Worm (Caenorhabditis elegans) whole organism, early embryonic: ENCODE measurements around the gene cec-1.

ENCODE experiments used
- B0310.2 ChIP-seq: sonication (generic microtip); optimal IDR thresholded peaks from 2 replicates; lab custom pipeline; 2016; ENCODE audit warnings: mild to moderate bottlenecking, missing genetic modification characterization, missing compliant biosample characterization
- F13C5.2 ChIP-seq: sonication (generic microtip); optimal IDR thresholded peaks from 2 replicates; lab custom pipeline; 2017; ENCODE audit warnings: mild to moderate bottlenecking, missing genetic modification characterization, inconsistent platforms, missing compliant biosample characterization
- aly-1 ChIP-seq: sonication (generic microtip); optimal IDR thresholded peaks from 2 replicates; lab custom pipeline; 2016; ENCODE audit warnings: missing genetic modification characterization, missing compliant biosample characterization
- ama-1 ChIP-seq: fragments of 150-350 bp; optimal IDR thresholded peaks from 2 replicates; lab custom pipeline; 2014
- ceh-13 ChIP-seq: fragments of 200-800 bp; sonication (Bioruptor generic); optimal IDR thresholded peaks from 2 replicates; lab custom pipeline; 2018; ENCODE audit warnings: mild to moderate bottlenecking, missing genetic modification characterization, missing compliant biosample characterization
- ceh-36 ChIP-seq: sonication (generic microtip); optimal IDR thresholded peaks from 2 replicates; lab custom pipeline; 2016; ENCODE audit warnings: missing genetic modification characterization, inconsistent platforms, missing compliant biosample characterization
- ets-7 ChIP-seq: sonication (generic microtip); optimal IDR thresholded peaks from 2 replicates; lab custom pipeline; 2016; ENCODE audit warnings: missing genotype, missing genetic modification characterization, missing compliant biosample characterization
- flt-1 ChIP-seq: fragments of 200-800 bp; sonication (Bioruptor generic); IDR thresholded peaks from 2 replicates; pipeline ENCODE4 v1.3.6; 2022; ENCODE audit warnings: missing genetic modification characterization, missing compliant biosample characterization
- hmbx-1 ChIP-seq: sonication (generic microtip); optimal IDR thresholded peaks from 2 replicates; lab custom pipeline; 2016; ENCODE audit warnings: mild to moderate bottlenecking, missing genetic modification characterization, missing compliant biosample characterization
- hmg-4 ChIP-seq: fragments of 200-800 bp; sonication (Bioruptor generic); optimal IDR thresholded peaks from 2 replicates; lab custom pipeline; 2018; ENCODE audit warnings: mild to moderate bottlenecking, missing genetic modification characterization, missing compliant biosample characterization
- hnd-1 ChIP-seq: sonication (generic microtip); optimal IDR thresholded peaks from 2 replicates; lab custom pipeline; 2016; ENCODE audit warnings: missing genetic modification characterization, missing compliant biosample characterization
- pes-1 ChIP-seq: fragments of 200-800 bp; sonication (Bioruptor generic); IDR thresholded peaks from 2 replicates; pipeline ENCODE4 v1.3.6; 2022; ENCODE audit warnings: missing genetic modification reagents, missing genetic modification characterization, missing compliant biosample characterization
- scrt-1 ChIP-seq: fragments of 200-800 bp; sonication (Bioruptor generic); IDR thresholded peaks from 2 replicates; pipeline ENCODE4 v1.3.6; 2022; ENCODE audit warnings: missing genetic modification characterization, missing compliant biosample characterization
- sea-1 ChIP-seq: fragments of 200-800 bp; sonication (Bioruptor generic); conservative IDR thresholded peaks from 2 replicates; pipeline ENCODE4 v1.3.6; 2022; ENCODE audit warnings: missing genetic modification characterization, missing compliant biosample characterization
- tbx-11 ChIP-seq: fragments of 200-800 bp; sonication (Bioruptor generic); IDR thresholded peaks from 2 replicates; pipeline ENCODE4 v1.3.6; 2022; ENCODE audit warnings: missing genetic modification characterization, missing compliant biosample characterization
- tbx-37 ChIP-seq: fragments of 200-800 bp; sonication (Bioruptor generic); conservative IDR thresholded peaks from 2 replicates; pipeline ENCODE4 v1.3.6; 2022; ENCODE audit warnings: missing genetic modification reagents, missing genetic modification characterization, missing compliant biosample characterization
- tra-4 ChIP-seq: sonication (generic microtip); optimal IDR thresholded peaks from 2 replicates; lab custom pipeline; 2017; ENCODE audit warnings: missing genetic modification characterization, missing compliant biosample characterization

Gene cec-1

ce11 chrIII:8400478-8400877, 25.7 kb upstream of the cec-1 start:
- no peak for TF ChIP-seq flt-1
- TF ChIP-seq scrt-1 (GFP tag; lab: Robert Waterston, UW) = no peak
- TF ChIP-seq hmg-4 = no peak
- TF ChIP-seq F13C5.2 (tag; lab: Kevin White, UChicago) = no peak
- TF ChIP-seq ama-1 = no peak
- TF ChIP-seq tbx-37 (GFP tag; lab: Robert Waterston, UW) = no peak
- TF ChIP-seq ets-7 (tag; lab: Kevin White, UChicago) = no peak
- no peak for TF ChIP-seq hnd-1 (tag; lab: Kevin White, UChicago)
- TF ChIP-seq hmbx-1 (tag; lab: Kevin White, UChicago) = no peak
- no peak for TF ChIP-seq B0310.2
- TF ChIP-seq aly-1 (tag; lab: Kevin White, UChicago) = no peak

- TF ChIP-seq scrt-1 (GFP tag; lab: Robert Waterston, UW) (no peak), F13C5.2 (tag; lab: Kevin White, UChicago) (no peak), hmbx-1 (tag; lab: Kevin White, UChicago) (no peak), tra-4 (tag; lab: Kevin White, UChicago) (no peak), tbx-37 (GFP tag; lab: Robert Waterston, UW) (no peak), flt-1 (no peak), tbx-11 (GFP tag; lab: Robert Waterston, UW) (no peak), hmg-4 (no peak), hnd-1 (tag; lab: Kevin White, UChicago) (no peak), ets-7 (tag; lab: Kevin White, UChicago) (no peak), pes-1 (GFP tag; lab: Robert Waterston, UW) (no peak), sea-1 (no peak), ceh-13 (GFP tag; lab: Kevin White, UChicago) (no peak), aly-1 (tag; lab: Kevin White, UChicago) (no peak), ama-1 (no peak), ceh-36 (tag; lab: Kevin White, UChicago) (no peak), B0310.2 (no peak)
These were observed 24.2 kb upstream of the cec-1 start, which contains the start of gene lap-1 for ce11 chrIII:8401887-8402286. Gene lap-1, minus strand, starts transcription at chrIII:8401928.

DNA sequence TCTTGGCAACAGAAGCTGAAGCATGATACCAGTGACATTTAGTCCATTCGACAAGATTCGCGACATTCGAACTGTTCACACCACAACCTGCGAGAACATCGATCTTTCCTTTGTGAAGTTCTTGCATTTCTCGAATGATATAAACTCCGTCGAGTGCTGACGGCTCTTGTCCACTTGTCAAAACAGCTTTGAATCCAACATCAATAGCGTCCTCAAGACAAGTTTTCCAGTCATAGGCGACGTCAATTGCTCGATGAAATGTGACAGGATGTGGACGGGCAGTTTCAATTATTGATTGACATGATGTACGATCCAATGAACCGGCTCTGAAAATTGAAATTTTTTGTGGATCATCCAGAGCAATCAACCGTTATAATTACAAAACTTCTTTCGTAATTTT, 23.5 kb upstream of the cec-1 start:
- TF ChIP-seq hmbx-1 (tag; lab: Kevin White, UChicago) = no peak
- TF ChIP-seq B0310.2 = no peak

DNA sequence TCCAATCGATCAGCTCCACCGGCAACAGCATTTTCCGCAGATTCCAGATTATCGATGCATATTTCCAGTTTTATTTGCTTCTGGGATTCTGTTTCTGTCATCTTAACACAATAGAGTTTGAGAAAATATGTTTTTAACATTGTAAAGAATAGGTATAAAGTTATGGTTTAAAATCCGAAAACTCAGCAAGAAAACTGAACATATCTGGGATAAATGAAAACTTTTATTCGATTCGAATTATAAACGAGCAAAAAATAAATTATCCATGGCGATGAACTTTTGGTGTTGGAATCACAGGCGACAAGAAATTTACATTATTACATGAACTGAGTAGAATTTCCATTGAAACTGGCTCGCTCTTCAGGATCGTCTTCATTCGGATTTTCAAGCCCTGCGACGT, 22.6 kb upstream of the cec-1 start, which contains the start of gene cutc-1:
TSS of gene cutc-1 (minus strand) at position 101 of the 400 bp plus-strand sequence.
- TF ChIP-seq F13C5.2 (tag; lab: Kevin White, UChicago) = no peak
- no peak for TF ChIP-seq hmg-4
- TF ChIP-seq hmbx-1 (tag; lab: Kevin White, UChicago) = no peak
- TF ChIP-seq pes-1 (GFP tag; lab: Robert Waterston, UW) = no peak

ce11 chrIII:8405449-8405962, 20.6 kb upstream of the cec-1 start, which contains the start of the genes ubxn-4 and cyy-1:
Gene ubxn-4, minus strand, starts transcription at chrIII:8405562.
Gene cyy-1, plus strand, starts transcription at chrIII:8405874.
- TF ChIP-seq hmbx-1 (tag; lab: Kevin White, UChicago) (no peak), tbx-11 (GFP tag; lab: Robert Waterston, UW) (no peak), hnd-1 (tag; lab: Kevin White, UChicago) (no peak), F13C5.2 (tag; lab: Kevin White, UChicago) (no peak), pes-1 (GFP tag; lab: Robert Waterston, UW) (no peak), ama-1 (no peak), aly-1 (tag; lab: Kevin White, UChicago) (no peak), scrt-1 (GFP tag; lab: Robert Waterston, UW) (no peak), flt-1 (no peak)

ce11 chrIII:8409166-8409565, 17.0 kb upstream of the cec-1 start, which contains the start of gene ZK353.9:
Gene ZK353.9, plus strand, starts transcription at chrIII:8409496.
- TF ChIP-seq tbx-37 (GFP tag; lab: Robert Waterston, UW) (no peak), sea-1 (no peak), tbx-11 (GFP tag; lab: Robert Waterston, UW) (no peak), ceh-36 (tag; lab: Kevin White, UChicago) (no peak), ceh-13 (GFP tag; lab: Kevin White, UChicago) (no peak), ets-7 (tag; lab: Kevin White, UChicago) (no peak), hmg-4 (no peak), scrt-1 (GFP tag; lab: Robert Waterston, UW) (no peak), tra-4 (tag; lab: Kevin White, UChicago) (no peak), ama-1 (no peak), hnd-1 (tag; lab: Kevin White, UChicago) (no peak), aly-1 (tag; lab: Kevin White, UChicago) (no peak), hmbx-1 (tag; lab: Kevin White, UChicago) (no peak), F13C5.2 (tag; lab: Kevin White, UChicago) (no peak), flt-1 (no peak)

ce11 chrIII:8410747-8411146, 15.4 kb upstream of the cec-1 start:
- TF ChIP-seq tbx-11 (GFP tag; lab: Robert Waterston, UW) (no peak), tra-4 (tag; lab: Kevin White, UChicago) (no peak), ceh-13 (GFP tag; lab: Kevin White, UChicago) (no peak), hmbx-1 (tag; lab: Kevin White, UChicago) (no peak), ama-1 (no peak), pes-1 (GFP tag; lab: Robert Waterston, UW) (no peak), aly-1 (tag; lab: Kevin White, UChicago) (no peak), F13C5.2 (tag; lab: Kevin White, UChicago) (no peak), scrt-1 (GFP tag; lab: Robert Waterston, UW) (no peak), flt-1 (no peak), ceh-36 (tag; lab: Kevin White, UChicago) (no peak), sea-1 (no peak), hnd-1 (tag; lab: Kevin White, UChicago) (no peak), hmg-4 (no peak), ets-7 (tag; lab: Kevin White, UChicago) (no peak), tbx-37 (GFP tag; lab: Robert Waterston, UW) (no peak)
